Fruit fly (Drosophila melanogaster): ENCODE data around the gene Fad2.
A peak's percentile ranks its signal among the peaks of the same experiment; 100 is the strongest.

The Fad2 gene

dm6 chr3L:11002923-11003322, 20.4 kb upstream of the Fad2 start (continued):
- no peak for TF ChIP-seq Bdp1 (GFP tag; optimal IDR thresholded peaks at IDR 0.05)
- no peak for TF ChIP-seq ab (GFP tag; optimal IDR thresholded peaks at IDR 0.05)
- no peak for TF ChIP-seq Eip74EF (GFP tag; optimal IDR thresholded peaks at IDR 0.05)
- TF ChIP-seq sens (GFP tag) = peak; percentile 66
- no peak for TF ChIP-seq CG10321 (GFP tag; IDR thresholded peaks at IDR 0.05)
- no peak for TF ChIP-seq Fer1 (GFP tag; optimal IDR thresholded peaks at IDR 0.05)
- TF ChIP-seq CG9215 (GFP tag; IDR thresholded peaks at IDR 0.05) = no peak
- no peak for TF ChIP-seq CG10274 (GFP tag; optimal IDR thresholded peaks at IDR 0.05)
- TF ChIP-seq lbe (GFP tag; optimal IDR thresholded peaks at IDR 0.05) = no peak
- no peak for TF ChIP-seq H2.0 (GFP tag; IDR thresholded peaks at IDR 0.05)
- no peak for TF ChIP-seq CG17568 (GFP tag; optimal IDR thresholded peaks at IDR 0.05)
- TF ChIP-seq eyg (GFP tag; optimal IDR thresholded peaks at IDR 0.05) = no peak
- TF ChIP-seq CG32532 (GFP tag; IDR thresholded peaks at IDR 0.05) = no peak
- no peak for TF ChIP-seq btn (GFP tag; optimal IDR thresholded peaks at IDR 0.05)
- no peak for TF ChIP-seq Hand (GFP tag; optimal IDR thresholded peaks at IDR 0.05)
- peak; percentile 10 for TF ChIP-seq CG10431 (GFP tag; optimal IDR thresholded peaks at IDR 0.05)
- no peak for TF ChIP-seq CG10654 (GFP tag; optimal IDR thresholded peaks at IDR 0.05)
- no peak for TF ChIP-seq fu2 (GFP tag; optimal IDR thresholded peaks at IDR 0.05)
- TF ChIP-seq vvl (GFP tag; IDR thresholded peaks at IDR 0.05) = 0 out of 2 replicates have a peak, but pooled peaks have one; percentile 5
- TF ChIP-seq ken (GFP tag; IDR thresholded peaks at IDR 0.05) = 0 out of 3 replicates have a peak, but pooled peaks have one; percentile 31
- TF ChIP-seq CG18599 (GFP tag; optimal IDR thresholded peaks at IDR 0.05) = no peak
- TF ChIP-seq CG33213 (GFP tag; optimal IDR thresholded peaks at IDR 0.05) = no peak
- TF ChIP-seq Elba2 (GFP tag; optimal IDR thresholded peaks at IDR 0.05) = no peak
- TF ChIP-seq eve (GFP tag; optimal IDR thresholded peaks at IDR 0.05) = no peak
- no peak for TF ChIP-seq mld (GFP tag; IDR thresholded peaks at IDR 0.05; ENCODE audit: partially characterized antibody)
- TF ChIP-seq CG2889 (GFP tag; IDR thresholded peaks at IDR 0.05) = no peak
- no peak for TF ChIP-seq dmrt99B (tag; optimal IDR thresholded peaks at IDR 0.05)
- no peak for TF ChIP-seq CG17361 (GFP tag; IDR thresholded peaks at IDR 0.05)
- no peak for TF ChIP-seq sim (GFP tag; IDR thresholded peaks at IDR 0.05)
- no peak for TF ChIP-seq tx (GFP tag; optimal IDR thresholded peaks at IDR 0.05)
- TF ChIP-seq Gsc (GFP tag; IDR thresholded peaks at IDR 0.05) = no peak
- TF ChIP-seq CG15601 (tag; optimal IDR thresholded peaks at IDR 0.05) = peak; percentile 7
- no peak for TF ChIP-seq Rx (GFP tag; IDR thresholded peaks at IDR 0.05)
- TF ChIP-seq mirr (GFP tag; optimal IDR thresholded peaks at IDR 0.05) = no peak
- TF ChIP-seq CG4730 (GFP tag; IDR thresholded peaks at IDR 0.05) = no peak
- no peak for TF ChIP-seq CG12104 (GFP tag; optimal IDR thresholded peaks at IDR 0.05)
- TF ChIP-seq gt (GFP tag; IDR thresholded peaks at IDR 0.05) = no peak
- TF ChIP-seq kay (GFP tag; optimal IDR thresholded peaks at IDR 0.05) = no peak
- TF ChIP-seq chif (GFP tag; optimal IDR thresholded peaks at IDR 0.05) = no peak
- no peak for TF ChIP-seq CG11456 (GFP tag; IDR thresholded peaks at IDR 0.05)
- TF ChIP-seq ato (GFP tag; IDR thresholded peaks at IDR 0.05; ENCODE audit: partially characterized antibody) = no peak
- no peak for TF ChIP-seq CG10979 (tag; optimal IDR thresholded peaks at IDR 0.05)
- peak; percentile 6 for TF ChIP-seq bab2 (GFP tag; optimal IDR thresholded peaks at IDR 0.05)
- no peak for TF ChIP-seq Drgx (GFP tag; IDR thresholded peaks at IDR 0.05)
- no peak for TF ChIP-seq Sin3A (optimal IDR thresholded peaks at IDR 0.05)
- no peak for TF ChIP-seq nerfin-1 (tag; optimal IDR thresholded peaks at IDR 0.05)
- no peak for TF ChIP-seq Ravus (GFP tag; IDR thresholded peaks at IDR 0.05)
- TF ChIP-seq CG31224 (GFP tag; IDR thresholded peaks at IDR 0.05) = no peak
- no peak for TF ChIP-seq da (GFP tag; optimal IDR thresholded peaks at IDR 0.05)
- no peak for TF ChIP-seq CG8388 (GFP tag; optimal IDR thresholded peaks at IDR 0.05)
- TF ChIP-seq Side (GFP tag; optimal IDR thresholded peaks at IDR 0.05) = peak; percentile 34
- TF ChIP-seq CG11560 (tag; IDR thresholded peaks at IDR 0.05) = no peak
- no peak for TF ChIP-seq run (tag; optimal IDR thresholded peaks at IDR 0.05)
